Fruit fly (Drosophila melanogaster): ENCODE results near the gene haf.

- TF ChIP-seq CG8478 (optimal IDR thresholded peaks at IDR 0.05) (peak; percentile 84), CTCF (optimal IDR thresholded peaks at IDR 0.05) (no peak)
Measured at dm6 chr2L:1644378-1644777, 89.4 kb downstream of the haf start.

Measured in S2 (cell line).